Fruit fly (Drosophila melanogaster): Measurements from ENCODE around the gene CG11585.

Gene CG11585

DNA sequence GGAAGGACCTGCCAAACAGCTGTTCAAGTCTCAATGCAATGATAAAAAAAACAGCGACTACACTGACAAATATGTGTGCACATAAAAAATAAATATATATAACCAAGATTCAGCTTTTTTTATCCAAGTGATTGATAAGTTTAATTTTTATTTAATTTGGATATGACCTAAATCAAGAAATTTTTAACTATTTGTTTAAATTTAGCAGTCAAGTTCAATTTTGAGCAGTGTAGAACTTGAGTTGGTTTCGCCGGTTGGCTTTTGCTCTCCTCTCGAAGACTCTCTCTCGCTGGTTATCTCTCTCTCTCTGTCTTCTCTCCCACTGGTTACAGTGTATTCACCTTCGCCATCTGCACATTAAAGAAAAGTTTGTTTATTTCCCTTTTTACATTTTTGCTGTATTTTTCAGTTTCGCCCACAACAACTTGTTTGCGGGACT, 28.7 kb downstream of the CG11585 start (continued):
- TF ChIP-seq lov (optimal IDR thresholded peaks at IDR 0.05) (no peak), lov (GFP tag; IDR thresholded peaks at IDR 0.05) (0 out of 3 replicates have a peak, but pooled peaks have one; percentile 59), CG12155 (GFP tag; optimal IDR thresholded peaks at IDR 0.05) (peak; percentile 88), HmgZ (tag; optimal IDR thresholded peaks at IDR 0.05) (peak; percentile 79), otp (GFP tag; IDR thresholded peaks at IDR 0.05) (peak; percentile 78; the same call in 2 of the 3 replicates), ken (GFP tag; IDR thresholded peaks at IDR 0.05) (peak; percentile 79), run (tag; optimal IDR thresholded peaks at IDR 0.05) (peak; percentile 82), Bteb2 (GFP tag; optimal IDR thresholded peaks at IDR 0.05) (peak; percentile 82), Max (GFP tag; optimal IDR thresholded peaks at IDR 0.05) (peak; percentile 71), CkIIα-i1 (GFP tag; IDR thresholded peaks at IDR 0.05) (no peak), sd (tag; optimal IDR thresholded peaks at IDR 0.05) (peak; percentile 47), lola (GFP tag; optimal IDR thresholded peaks at IDR 0.05) (peak in 1 of 3 experiments; percentile 83), Fer2 (tag; optimal IDR thresholded peaks at IDR 0.05) (peak; percentile 71), sens (GFP tag) (peak; percentile 93), HmgD (GFP tag; optimal IDR thresholded peaks at IDR 0.05) (no peak), Taf1 (GFP tag; IDR thresholded peaks at IDR 0.05) (peak; percentile 74), nerfin-1 (tag; optimal IDR thresholded peaks at IDR 0.05) (peak; percentile 75), gsb-n (tag; optimal IDR thresholded peaks at IDR 0.05) (peak; percentile 89), CG18011 (GFP tag; optimal IDR thresholded peaks at IDR 0.05) (peak; percentile 63), dysf (GFP tag; IDR thresholded peaks at IDR 0.05) (peak; percentile 93), Oli (tag; optimal IDR thresholded peaks at IDR 0.05) (peak; percentile 88), croc (GFP tag; conservative IDR thresholded peaks at IDR 0.05) (peak; percentile 66), CG4707 (GFP tag; optimal IDR thresholded peaks at IDR 0.05) (peak; percentile 44), jigr1 (GFP tag; IDR thresholded peaks at IDR 0.05) (0 out of 3 replicates have a peak, but pooled peaks have one; percentile 44), Usf (GFP tag; optimal IDR thresholded peaks at IDR 0.05) (peak; percentile 61), CG12299 (tag; optimal IDR thresholded peaks at IDR 0.05) (peak; percentile 75), CG13123 (GFP tag; optimal IDR thresholded peaks at IDR 0.05) (peak; percentile 64), Ets97D (GFP tag; optimal IDR thresholded peaks at IDR 0.05) (peak; percentile 33), CG4820 (GFP tag; optimal IDR thresholded peaks at IDR 0.05) (peak; percentile 82), rib (GFP tag; IDR thresholded peaks at IDR 0.05) (peak; percentile 69), ap (GFP tag; IDR thresholded peaks at IDR 0.05) (peak; percentile 66), row (GFP tag; IDR thresholded peaks at IDR 0.05) (peak; percentile 89), ham (GFP tag; IDR thresholded peaks at IDR 0.05) (peak; percentile 46; the same call in 1 of the 2 replicates), dati (GFP tag; IDR thresholded peaks at IDR 0.05) (peak; percentile 23; the same call in 1 of the 2 replicates), odd (GFP tag; optimal IDR thresholded peaks at IDR 0.05) (peak; percentile 80), fd3F (GFP tag; optimal IDR thresholded peaks at IDR 0.05) (peak; percentile 81), gfzf (GFP tag; optimal IDR thresholded peaks at IDR 0.05) (no peak), Spps (tag; optimal IDR thresholded peaks at IDR 0.05) (peak; percentile 81), CG33213 (GFP tag; optimal IDR thresholded peaks at IDR 0.05) (peak; percentile 13), CG8359 (GFP tag; optimal IDR thresholded peaks at IDR 0.05; ENCODE audit: borderline replicate concordance) (peak; percentile 74), Side (GFP tag; optimal IDR thresholded peaks at IDR 0.05) (peak; percentile 68), eyg (GFP tag; optimal IDR thresholded peaks at IDR 0.05) (peak; percentile 10), Elba2 (GFP tag; optimal IDR thresholded peaks at IDR 0.05) (peak; percentile 25), CG17361 (GFP tag; IDR thresholded peaks at IDR 0.05) (peak; percentile 92), CG4404 (GFP tag; IDR thresholded peaks at IDR 0.05) (peak; percentile 76), CG42726 (GFP tag; IDR thresholded peaks at IDR 0.05; ENCODE audit: partially characterized antibody) (no peak), insv (GFP tag; optimal IDR thresholded peaks at IDR 0.05) (peak in 1 of 2 experiments; percentile 21), nau (GFP tag; optimal IDR thresholded peaks at IDR 0.05) (peak; percentile 81), CG6791 (GFP tag; IDR thresholded peaks at IDR 0.05; ENCODE audit: partially characterized antibody) (no peak), trh (GFP tag; optimal IDR thresholded peaks at IDR 0.05) (peak; percentile 85), vnd (GFP tag; IDR thresholded peaks at IDR 0.05; ENCODE audit: partially characterized antibody) (no peak)
